Fruit fly (Drosophila melanogaster) whole organism, embryonic: ENCODE data around the gene RpS26.

ENCODE experiments used
- Atf-2 ChIP-seq: fragments of 200-800 bp; sonication (Bioruptor generic); optimal IDR thresholded peaks from 2 replicates; lab custom pipeline; 2016; ENCODE audit warnings: missing biosample characterization, missing genetic modification characterization
- Bdp1 ChIP-seq: fragments of 200-800 bp; sonication (Bioruptor generic); optimal IDR thresholded peaks from 3 replicates; lab custom pipeline; 2016; ENCODE audit warnings: missing biosample characterization, missing genetic modification characterization
- CG10274 ChIP-seq: fragments of 200-800 bp; sonication (Bioruptor generic); optimal IDR thresholded peaks from 3 replicates; lab custom pipeline; 2017; ENCODE audit warnings: missing biosample characterization, mild to moderate bottlenecking, missing genetic modification characterization
- CG13287 ChIP-seq: fragments of 200-800 bp; sonication (Bioruptor generic); IDR thresholded peaks from 2 replicates; pipeline ENCODE4 v1.3.6; 2022; ENCODE audit warnings: missing biosample characterization, missing genetic modification characterization; ENCODE audit not compliant: partially characterized antibody
- CG14441 ChIP-seq: fragments of 200-800 bp; sonication (Bioruptor generic); IDR thresholded peaks from 2 replicates; pipeline ENCODE4 v1.3.6; 2022; ENCODE audit warnings: missing biosample characterization, missing genetic modification characterization
- CG15601 ChIP-seq: fragments of 200-800 bp; sonication (Bioruptor generic); optimal IDR thresholded peaks from 3 replicates; lab custom pipeline; 2019; ENCODE audit warnings: missing biosample characterization, mild to moderate bottlenecking, missing genetic modification characterization, moderate library complexity
- CG1603 ChIP-seq: fragments of 200-800 bp; sonication (Bioruptor generic); optimal IDR thresholded peaks from 2 replicates; lab custom pipeline; 2019; ENCODE audit warnings: missing biosample characterization, mild to moderate bottlenecking, missing genetic modification characterization, moderate library complexity
- CG17612 ChIP-seq: fragments of 200-800 bp; sonication (Bioruptor generic); IDR thresholded peaks from 2 replicates; pipeline ENCODE4 v1.3.6; 2022; ENCODE audit warnings: missing biosample characterization, missing genetic modification characterization
- CG18599 ChIP-seq: fragments of 200-800 bp; sonication (Bioruptor generic); optimal IDR thresholded peaks from 3 replicates; lab custom pipeline; 2017; ENCODE audit warnings: missing biosample characterization, missing genetic modification characterization, mild to moderate bottlenecking, moderate library complexity, missing genetic modification reagents
- CG18764 ChIP-seq: fragments of 200-800 bp; sonication (Bioruptor generic); optimal IDR thresholded peaks from 3 replicates; lab custom pipeline; 2016; ENCODE audit warnings: missing biosample characterization, missing genetic modification characterization
- CG2199 ChIP-seq: fragments of 200-800 bp; sonication (Bioruptor generic); IDR thresholded peaks from 3 replicates; pipeline ENCODE4 v1.3.6; 2022; ENCODE audit warnings: missing biosample characterization, missing genetic modification characterization
- CG4404 ChIP-seq: fragments of 200-800 bp; sonication (Bioruptor generic); IDR thresholded peaks from 2 replicates; pipeline ENCODE4 v1.3.6; 2022; ENCODE audit warnings: missing biosample characterization, missing genetic modification characterization
- CG4617 ChIP-seq: fragments of 200-800 bp; sonication (Bioruptor generic); optimal IDR thresholded peaks from 3 replicates; lab custom pipeline; 2016; ENCODE audit warnings: missing biosample characterization, missing genetic modification characterization, borderline replicate concordance
- CG8924 ChIP-seq: fragments of 200-800 bp; optimal IDR thresholded peaks from 3 replicates; lab custom pipeline; 2019; ENCODE audit warnings: missing biosample characterization, mild to moderate bottlenecking, missing genetic modification characterization, moderate library complexity
- CG9727 ChIP-seq: fragments of 200-800 bp; sonication (Bioruptor generic); optimal IDR thresholded peaks from 3 replicates; lab custom pipeline; 2017; ENCODE audit warnings: missing biosample characterization, mild to moderate bottlenecking, missing genetic modification characterization
- CG9817 ChIP-seq: fragments of 200-800 bp; sonication (Bioruptor generic); optimal IDR thresholded peaks from 2 replicates; lab custom pipeline; 2018; ENCODE audit warnings: missing biosample characterization, mild to moderate bottlenecking, missing genetic modification characterization, moderate library complexity
- Dad ChIP-seq: fragments of 200-800 bp; sonication (Bioruptor generic); optimal IDR thresholded peaks from 3 replicates; lab custom pipeline; 2016; ENCODE audit warnings: missing biosample characterization, missing genetic modification characterization
- Dek ChIP-seq: fragments of 200-800 bp; sonication (Bioruptor generic); optimal IDR thresholded peaks from 3 replicates; lab custom pipeline; 2019; ENCODE audit warnings: missing biosample characterization, mild to moderate bottlenecking, missing genetic modification characterization, moderate library complexity
- Doc2 ChIP-seq: fragments of 200-800 bp; sonication (Bioruptor generic); IDR thresholded peaks from 2 replicates; pipeline ENCODE4 v1.3.6; 2022; ENCODE audit warnings: missing biosample characterization, missing genetic modification characterization
- Fer1 ChIP-seq: fragments of 200-800 bp; sonication (Bioruptor generic); optimal IDR thresholded peaks from 2 replicates; lab custom pipeline; 2017; ENCODE audit warnings: missing biosample characterization, mild to moderate bottlenecking, missing genetic modification characterization
- Gug ChIP-seq: fragments of 200-800 bp; sonication (Bioruptor generic); IDR thresholded peaks from 4 replicates; pipeline ENCODE4 v1.3.6; 2022; ENCODE audit warnings: missing biosample characterization, missing genetic modification characterization
- Hand ChIP-seq: fragments of 200-800 bp; sonication (Bioruptor generic); optimal IDR thresholded peaks from 2 replicates; lab custom pipeline; 2017; ENCODE audit warnings: mild to moderate bottlenecking, missing biosample characterization, missing genetic modification reagents, missing genetic modification characterization
- Nf-YB ChIP-seq: fragments of 200-800 bp; sonication (Bioruptor generic); optimal IDR thresholded peaks from 3 replicates; lab custom pipeline; 2019; ENCODE audit warnings: missing biosample characterization, mild to moderate bottlenecking, missing genetic modification characterization, moderate library complexity
- Pdp1 ChIP-seq, 2 experiments: fragments of 200-800 bp; sonication (Bioruptor generic); optimal IDR thresholded peaks; 3 replicates each; lab custom pipeline; 2016; ENCODE audit warnings: missing biosample characterization in 2 of 2, missing genetic modification characterization in 2 of 2, mild to moderate bottlenecking in 1 of 2, moderate library complexity in 1 of 2
- Poxn ChIP-seq: fragments of 200-800 bp; sonication (Bioruptor generic); IDR thresholded peaks from 2 replicates; pipeline ENCODE4 v1.3.6; 2022; ENCODE audit warnings: missing biosample characterization, missing genetic modification characterization
- Sox102F ChIP-seq: fragments of 200-800 bp; sonication (Bioruptor generic); optimal IDR thresholded peaks from 2 replicates; lab custom pipeline; 2018; ENCODE audit warnings: missing biosample characterization, mild to moderate bottlenecking, missing genetic modification characterization, moderate library complexity
- Ssrp ChIP-seq: fragments of 200-800 bp; sonication (Bioruptor generic); optimal IDR thresholded peaks from 2 replicates; lab custom pipeline; 2018; ENCODE audit warnings: missing biosample characterization, mild to moderate bottlenecking, missing genetic modification characterization, moderate library complexity
- Taf1 ChIP-seq: fragments of 200-800 bp; sonication (Bioruptor generic); IDR thresholded peaks from 2 replicates; pipeline ENCODE4 v1.3.6; 2022; ENCODE audit warnings: missing biosample characterization, missing genetic modification characterization
- caup ChIP-seq: fragments of 200-800 bp; sonication (Bioruptor generic); optimal IDR thresholded peaks from 3 replicates; lab custom pipeline; 2017; ENCODE audit warnings: missing biosample characterization, mild to moderate bottlenecking, missing genetic modification characterization, moderate library complexity; ENCODE audit not compliant: severe bottlenecking
- cwo ChIP-seq: fragments of 200-800 bp; sonication (Bioruptor generic); optimal IDR thresholded peaks from 3 replicates; lab custom pipeline; 2017; ENCODE audit warnings: missing biosample characterization, missing genetic modification characterization, mild to moderate bottlenecking, moderate library complexity, missing genetic modification reagents
- da ChIP-seq: fragments of 200-800 bp; sonication (Bioruptor generic); optimal IDR thresholded peaks from 2 replicates; lab custom pipeline; 2016; ENCODE audit warnings: missing biosample characterization, missing genetic modification characterization
- emc ChIP-seq: fragments of 200-800 bp; sonication (Bioruptor generic); optimal IDR thresholded peaks from 2 replicates; lab custom pipeline; 2016; ENCODE audit warnings: missing biosample characterization, missing genetic modification characterization
- fd3F ChIP-seq: fragments of 200-800 bp; sonication (Bioruptor generic); optimal IDR thresholded peaks from 2 replicates; lab custom pipeline; 2018; ENCODE audit warnings: missing biosample characterization, mild to moderate bottlenecking, missing genetic modification characterization, moderate library complexity
- fd64A ChIP-seq: fragments of 200-800 bp; sonication (Bioruptor generic); optimal IDR thresholded peaks from 3 replicates; lab custom pipeline; 2018; ENCODE audit warnings: missing biosample characterization, mild to moderate bottlenecking, missing genetic modification characterization
- fd96Cb ChIP-seq: fragments of 200-800 bp; sonication (Bioruptor generic); optimal IDR thresholded peaks from 2 replicates; lab custom pipeline; 2018; ENCODE audit warnings: missing biosample characterization, mild to moderate bottlenecking, missing genetic modification characterization, moderate library complexity
- ftz-f1 ChIP-seq: fragments of 200-800 bp; sonication (Bioruptor generic); optimal IDR thresholded peaks from 2 replicates; lab custom pipeline; 2016; ENCODE audit warnings: missing biosample characterization, missing genetic modification characterization
- gt ChIP-seq: fragments of 200-800 bp; sonication (Bioruptor generic); IDR thresholded peaks from 2 replicates; pipeline ENCODE4 v1.3.6; 2022; ENCODE audit warnings: missing biosample characterization, missing genetic modification characterization
- hth ChIP-seq: fragments of >200 bp; optimal IDR thresholded peaks from 2 replicates; lab custom pipeline; 2017; ENCODE audit warnings: inconsistent platforms
- kni ChIP-seq: fragments of 200-800 bp; sonication (Bioruptor generic); optimal IDR thresholded peaks from 3 replicates; lab custom pipeline; 2017; ENCODE audit warnings: mild to moderate bottlenecking, missing biosample characterization, missing genetic modification reagents, missing genetic modification characterization
- nom ChIP-seq: fragments of 200-800 bp; sonication (Bioruptor generic); optimal IDR thresholded peaks from 2 replicates; lab custom pipeline; 2017; ENCODE audit warnings: missing biosample characterization, missing genetic modification characterization, mild to moderate bottlenecking, moderate library complexity, missing genetic modification reagents
- odd ChIP-seq: fragments of 200-800 bp; sonication (Bioruptor generic); optimal IDR thresholded peaks from 2 replicates; lab custom pipeline; 2017; ENCODE audit warnings: missing biosample characterization, mild to moderate bottlenecking, missing genetic modification characterization
- pho ChIP-seq: fragments of 200-800 bp; sonication (Bioruptor generic); optimal IDR thresholded peaks from 2 replicates; lab custom pipeline; 2016; ENCODE audit warnings: missing biosample characterization, missing genetic modification characterization
- pum ChIP-seq: fragments of 200-800 bp; sonication (Bioruptor generic); optimal IDR thresholded peaks from 2 replicates; lab custom pipeline; 2016; ENCODE audit warnings: missing biosample characterization, missing genetic modification characterization
- salm ChIP-seq: fragments of 200-800 bp; sonication (Bioruptor generic); optimal IDR thresholded peaks from 2 replicates; lab custom pipeline; 2018; ENCODE audit warnings: missing biosample characterization, mild to moderate bottlenecking, missing genetic modification characterization
- sc ChIP-seq, 3 experiments: fragments of >200 bp in 2 of 3; fragments of 200-800 bp in 1 of 3; sonication (Bioruptor generic) in 1 of 3; optimal IDR thresholded peaks; 2 replicates in 2 of 3; 3 replicates in 1 of 3; lab custom pipeline; 2017; ENCODE audit warnings: mild to moderate bottlenecking in 1 of 3, missing biosample characterization in 1 of 3, missing genetic modification characterization in 1 of 3, missing genetic modification reagents in 1 of 3
- sens ChIP-seq: fragments of 200-800 bp; sonication (Bioruptor generic); peaks from one replicate; lab custom pipeline; 2016; ENCODE audit warnings: missing biosample characterization, missing genetic modification characterization
- tap ChIP-seq: fragments of 200-800 bp; optimal IDR thresholded peaks from 3 replicates; lab custom pipeline; 2019; ENCODE audit warnings: missing biosample characterization, mild to moderate bottlenecking, missing genetic modification characterization, moderate library complexity
- tgo ChIP-seq: fragments of 200-800 bp; sonication (Bioruptor generic); IDR thresholded peaks from 3 replicates; pipeline ENCODE4 v1.3.6; 2022; ENCODE audit warnings: missing biosample characterization, missing genetic modification characterization
- trem ChIP-seq: fragments of 200-800 bp; optimal IDR thresholded peaks from 3 replicates; lab custom pipeline; 2019; ENCODE audit warnings: missing biosample characterization, mild to moderate bottlenecking, missing genetic modification characterization, moderate library complexity

RpS26 gene

DNA sequence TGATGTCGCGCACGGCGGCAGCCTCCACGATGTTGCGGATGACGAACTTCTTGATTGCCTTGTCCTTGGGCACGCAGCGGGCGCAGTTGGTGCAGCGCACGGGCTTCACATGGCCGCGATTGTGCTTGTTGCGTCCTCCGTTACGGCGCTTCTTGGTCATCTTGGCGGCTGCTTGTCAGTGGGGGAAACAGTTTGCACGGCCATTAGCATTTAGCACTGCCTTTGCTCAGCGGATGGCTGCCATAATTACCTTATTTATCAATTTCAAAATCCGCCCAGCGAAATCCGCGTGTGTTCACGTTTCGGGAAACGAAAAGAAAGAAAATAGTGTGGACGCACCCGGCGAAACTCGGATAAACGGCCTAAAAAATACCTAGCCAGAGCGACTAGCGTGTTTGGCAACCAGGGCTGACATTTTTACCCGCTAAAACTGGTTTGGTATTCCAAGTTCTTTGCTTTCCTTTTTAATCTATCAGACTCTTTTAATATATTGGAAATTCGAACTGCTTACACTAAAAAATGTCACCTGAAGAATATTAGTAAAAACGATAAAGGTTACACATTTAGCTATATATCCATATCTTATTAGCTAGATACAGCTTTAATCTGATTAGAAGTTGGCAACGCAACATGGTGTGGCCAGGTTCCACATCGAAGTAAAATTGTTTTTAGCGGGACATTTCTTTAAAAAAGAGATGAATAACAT is at the start of gene RpS26 (continued):
- no peak for TF ChIP-seq CG13287 (GFP tag; lab: Robert Waterston, UW)
- peak; percentile 65 for TF ChIP-seq CG9817
- no peak for TF ChIP-seq salm (tag; lab: Kevin White, UChicago)
- peak; percentile 90 for TF ChIP-seq sens
- no peak for TF ChIP-seq tap (tag; lab: Kevin White, UChicago)
- peak; percentile 7 for TF ChIP-seq fd64A (GFP tag; lab: Kevin White, UChicago)
- peak; percentile 30; the same call in 1 of the 2 replicates for TF ChIP-seq CG4404
- no peak for TF ChIP-seq Poxn (GFP tag; lab: Robert Waterston, UW)
- TF ChIP-seq CG1603, result peak; percentile 44
- no peak for TF ChIP-seq Gug (GFP tag; lab: Robert Waterston, UW)
- no peak for TF ChIP-seq hth (lab: Kevin White, UChicago)
- TF ChIP-seq Nf-YB, result peak; percentile 16
- TF ChIP-seq CG4617 (GFP tag; lab: Kevin White, UChicago), result no peak
- TF ChIP-seq da (GFP tag; lab: Kevin White, UChicago), result no peak
- TF ChIP-seq CG18599 (GFP tag; lab: Kevin White, UChicago), result no peak
- TF ChIP-seq Sox102F (GFP tag; lab: Kevin White, UChicago), result no peak
- peak; percentile 9; the same call in 1 of the 2 replicates for TF ChIP-seq CG14441 (GFP tag; lab: Robert Waterston, UW)
- no peak for TF ChIP-seq kni (GFP tag; lab: Kevin White, UChicago)
- TF ChIP-seq Doc2, result no peak
- peak; percentile 3 for TF ChIP-seq Hand (GFP tag; lab: Kevin White, UChicago)
- TF ChIP-seq Taf1 (GFP tag; lab: Robert Waterston, UW), result no peak
- peak; percentile 16 for TF ChIP-seq Dek (tag; lab: Kevin White, UChicago)
- peak; percentile 44 for TF ChIP-seq pho (GFP tag; lab: Kevin White, UChicago)
- peak; percentile 46 for TF ChIP-seq nom (GFP tag; lab: Kevin White, UChicago)
- peak; percentile 40 for TF ChIP-seq ftz-f1 (GFP tag; lab: Kevin White, UChicago)
- TF ChIP-seq CG2199 (GFP tag; lab: Robert Waterston, UW), result no peak
- TF ChIP-seq cwo, result no peak
- peak; percentile 59 for TF ChIP-seq Fer1
- no peak for TF ChIP-seq sc (optimal IDR thresholded peaks at IDR 0.05; lab: Kevin White, UChicago)
- no peak for TF ChIP-seq sc (GFP tag; optimal IDR thresholded peaks at IDR 0.05; lab: Kevin White, UChicago)
- peak; percentile 71 for TF ChIP-seq CG15601 (tag; lab: Kevin White, UChicago)
- TF ChIP-seq odd (GFP tag; lab: Kevin White, UChicago), result no peak
- TF ChIP-seq fd3F, result peak; percentile 27
- TF ChIP-seq gt (GFP tag; lab: Robert Waterston, UW), result no peak
- TF ChIP-seq Pdp1 (GFP tag; optimal IDR thresholded peaks at IDR 0.05; lab: Kevin White, UChicago), result peak; percentile 44 to 51
- no peak; the same call in 2 of the 3 replicates for TF ChIP-seq tgo (GFP tag; lab: Robert Waterston, UW)
- peak; percentile 51 for TF ChIP-seq CG8924 (tag; lab: Kevin White, UChicago)
- no peak for TF ChIP-seq Bdp1 (GFP tag; lab: Kevin White, UChicago)
- peak; percentile 79 for TF ChIP-seq caup (GFP tag; lab: Kevin White, UChicago)
- no peak for TF ChIP-seq CG18764 (GFP tag; lab: Kevin White, UChicago)
- no peak for TF ChIP-seq CG10274 (GFP tag; lab: Kevin White, UChicago)
- no peak for TF ChIP-seq fd96Cb (tag; lab: Kevin White, UChicago)
- peak; percentile 57 for TF ChIP-seq Dad (GFP tag; lab: Kevin White, UChicago)
- TF ChIP-seq CG17612, result no peak
- TF ChIP-seq Ssrp, result peak; percentile 45
- TF ChIP-seq emc (GFP tag; lab: Kevin White, UChicago), result peak; percentile 67
- TF ChIP-seq Atf-2 (GFP tag; lab: Kevin White, UChicago), result no peak
- TF ChIP-seq trem, result peak; percentile 20
- peak; percentile 60 for TF ChIP-seq pum
- peak; percentile 80 for TF ChIP-seq CG9727 (GFP tag; lab: Kevin White, UChicago)
